Fruit fly (Drosophila melanogaster) whole organism, adult: ENCODE measurements around the gene CG7290.
A peak's percentile ranks its signal among the peaks of the same experiment; 100 is the strongest.

Experiments used
- CG11617 ChIP-seq: fragments of 200-800 bp; sonication (Bioruptor generic); optimal IDR thresholded peaks from 2 replicates; lab custom pipeline; 2017; ENCODE audit warnings: mild to moderate bottlenecking, missing biosample characterization, missing genetic modification reagents, missing genetic modification characterization
- CG12768 ChIP-seq: fragments of 200-800 bp; sonication (Bioruptor generic); optimal IDR thresholded peaks from 2 replicates; lab custom pipeline; 2017; ENCODE audit warnings: missing biosample characterization, missing genetic modification characterization, mild to moderate bottlenecking, moderate library complexity, missing genetic modification reagents
- CG14711 ChIP-seq: fragments of 200-800 bp; sonication (Bioruptor generic); optimal IDR thresholded peaks from 2 replicates; lab custom pipeline; 2018; ENCODE audit warnings: missing biosample characterization, mild to moderate bottlenecking, missing genetic modification characterization, moderate library complexity
- CG1620 ChIP-seq: fragments of 200-800 bp; sonication (Bioruptor generic); optimal IDR thresholded peaks from 2 replicates; lab custom pipeline; 2016; ENCODE audit warnings: missing biosample characterization, missing genetic modification characterization
- CG33017 ChIP-seq: fragments of 200-800 bp; sonication (Bioruptor generic); optimal IDR thresholded peaks from 2 replicates; lab custom pipeline; 2018; ENCODE audit warnings: missing biosample characterization, mild to moderate bottlenecking, missing genetic modification characterization, moderate library complexity
- CG5204 ChIP-seq: fragments of 200-800 bp; sonication (Bioruptor generic); optimal IDR thresholded peaks from 2 replicates; lab custom pipeline; 2016; ENCODE audit warnings: missing biosample characterization, missing genetic modification characterization
- CG7045 ChIP-seq: fragments of 200-800 bp; sonication (Bioruptor generic); optimal IDR thresholded peaks from 2 replicates; lab custom pipeline; 2017; ENCODE audit warnings: missing biosample characterization, mild to moderate bottlenecking, missing genetic modification characterization
- CG7101 ChIP-seq: fragments of 200-800 bp; sonication (Bioruptor generic); optimal IDR thresholded peaks from 2 replicates; lab custom pipeline; 2018; ENCODE audit warnings: missing biosample characterization, mild to moderate bottlenecking, missing genetic modification characterization, moderate library complexity
- Clk ChIP-seq: fragments of 200-800 bp; sonication (Bioruptor generic); optimal IDR thresholded peaks from 2 replicates; lab custom pipeline; 2017; ENCODE audit warnings: missing biosample characterization, missing genetic modification characterization
- Crg-1 ChIP-seq: fragments of 200-800 bp; sonication (Bioruptor generic); optimal IDR thresholded peaks from 2 replicates; lab custom pipeline; 2016; ENCODE audit warnings: missing biosample characterization, missing genetic modification characterization
- Hr96 ChIP-seq: fragments of 200-800 bp; sonication (Bioruptor generic); optimal IDR thresholded peaks from 2 replicates; lab custom pipeline; 2016; ENCODE audit warnings: missing biosample characterization, missing genetic modification characterization
- Mnt ChIP-seq: fragments of 200-800 bp; sonication (Bioruptor generic); optimal IDR thresholded peaks from 2 replicates; lab custom pipeline; 2016; ENCODE audit warnings: missing biosample characterization, mild to moderate bottlenecking, missing genetic modification characterization
- bab1 ChIP-seq: fragments of 200-800 bp; sonication (Bioruptor generic); optimal IDR thresholded peaks from 3 replicates; lab custom pipeline; 2019; ENCODE audit warnings: missing biosample characterization, mild to moderate bottlenecking, missing genetic modification characterization, moderate library complexity
- cic ChIP-seq: fragments of 200-800 bp; sonication (Bioruptor generic); optimal IDR thresholded peaks from 2 replicates; lab custom pipeline; 2017; ENCODE audit warnings: missing biosample characterization, mild to moderate bottlenecking, missing genetic modification characterization, moderate library complexity
- cnc ChIP-seq, 2 experiments: fragments of >200 bp; optimal IDR thresholded peaks; 2 replicates each; lab custom pipeline; 2017
- kay ChIP-seq: fragments of 200-800 bp; sonication (Bioruptor generic); peaks from one replicate; lab custom pipeline; 2016; ENCODE audit warnings: missing biosample characterization, missing genetic modification characterization, borderline replicate concordance
- ovo ChIP-seq: fragments of 200-800 bp; sonication (Bioruptor generic); optimal IDR thresholded peaks from 2 replicates; lab custom pipeline; 2016; ENCODE audit warnings: missing biosample characterization, missing genetic modification characterization
- pad ChIP-seq: fragments of 200-800 bp; sonication (Bioruptor generic); optimal IDR thresholded peaks from 3 replicates; lab custom pipeline; 2017; ENCODE audit warnings: missing biosample characterization, missing genetic modification characterization, mild to moderate bottlenecking, moderate library complexity, missing genetic modification reagents
- tj ChIP-seq: fragments of 200-800 bp; sonication (Bioruptor generic); optimal IDR thresholded peaks from 3 replicates; lab custom pipeline; 2017; ENCODE audit warnings: missing biosample characterization, mild to moderate bottlenecking, missing genetic modification characterization, moderate library complexity
- toe ChIP-seq: fragments of 200-800 bp; sonication (Bioruptor generic); optimal IDR thresholded peaks from 2 replicates; lab custom pipeline; 2016; ENCODE audit warnings: missing biosample characterization, missing genetic modification characterization

Gene CG7290

DNA sequence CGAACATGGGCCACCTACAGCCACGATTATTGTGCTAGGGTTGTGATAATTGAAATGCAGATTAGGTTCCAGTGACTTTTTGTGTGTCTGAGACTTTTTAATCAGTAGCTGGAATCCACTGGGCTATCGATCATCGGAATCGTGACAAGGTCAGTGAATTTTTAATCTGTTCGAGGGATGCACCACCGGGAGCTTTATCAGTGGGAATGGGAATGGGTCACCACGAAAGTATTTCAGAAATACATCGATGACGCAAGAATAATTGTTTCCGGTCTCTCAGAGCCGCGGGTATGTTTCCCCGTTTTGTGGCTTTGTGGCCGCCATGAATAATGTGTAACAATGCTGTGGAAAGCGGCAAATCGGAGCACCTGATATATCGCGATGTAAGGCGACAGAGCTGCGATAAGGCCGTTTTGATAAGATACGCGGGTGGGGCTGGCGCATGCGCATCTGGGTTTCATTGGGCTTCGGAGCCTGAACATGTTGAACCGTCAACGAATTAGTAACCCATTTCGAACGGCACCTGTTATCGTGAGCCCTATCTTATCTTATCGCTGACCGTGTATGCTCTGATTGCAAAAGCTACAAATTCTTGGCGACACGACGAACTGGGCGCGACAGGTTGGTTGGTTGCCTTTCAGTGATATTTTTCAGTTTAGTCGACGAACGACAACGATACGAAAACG, 17.8 kb downstream of the CG7290 start, which contains the start of gene Ssk:
Gene Ssk, plus strand, starts transcription at position 638 of the 686 bp plus-strand sequence.
- TF ChIP-seq Hr96 (peak; percentile 33), toe (GFP tag; lab: Kevin White, UChicago) (peak; percentile 60), Crg-1 (GFP tag; lab: Kevin White, UChicago) (no peak), CG11617 (GFP tag; lab: Kevin White, UChicago) (peak; percentile 29), tj (GFP tag; lab: Kevin White, UChicago) (peak; percentile 37), CG7045 (GFP tag; lab: Kevin White, UChicago) (no peak), cnc (optimal IDR thresholded peaks at IDR 0.05; lab: Kevin White, UChicago) (no peak), CG14711 (tag; lab: Kevin White, UChicago) (no peak), ovo (GFP tag; lab: Kevin White, UChicago) (peak; percentile 66), pad (GFP tag; lab: Kevin White, UChicago) (no peak), CG1620 (no peak), CG33017 (peak; percentile 37), cic (GFP tag; lab: Kevin White, UChicago) (peak; percentile 91), kay (GFP tag; lab: Kevin White, UChicago) (peak; percentile 97), bab1 (no peak), Clk (no peak), CG12768 (peak; percentile 32), Mnt (GFP tag; lab: Kevin White, UChicago) (no peak), CG5204 (GFP tag; lab: Kevin White, UChicago) (no peak), CG7101 (tag; lab: Kevin White, UChicago) (no peak)

- no peak for TF ChIP-seq bab1
- TF ChIP-seq ovo (GFP tag; lab: Kevin White, UChicago): peak; percentile 0
- peak; percentile 16 for TF ChIP-seq pad (GFP tag; lab: Kevin White, UChicago)
- TF ChIP-seq tj (GFP tag; lab: Kevin White, UChicago): peak; percentile 53
- TF ChIP-seq CG5204 (GFP tag; lab: Kevin White, UChicago): no peak
- TF ChIP-seq CG14711 (tag; lab: Kevin White, UChicago): no peak
- peak; percentile 28 for TF ChIP-seq Crg-1 (GFP tag; lab: Kevin White, UChicago)
- no peak for TF ChIP-seq CG33017
- TF ChIP-seq CG7045 (GFP tag; lab: Kevin White, UChicago): no peak
- TF ChIP-seq cic (GFP tag; lab: Kevin White, UChicago): peak; percentile 96
- no peak for TF ChIP-seq Hr96
- TF ChIP-seq toe (GFP tag; lab: Kevin White, UChicago): no peak
Measured at dm6 chr3L:20186294-20187020, 19.4 kb downstream of the CG7290 start.

DNA sequence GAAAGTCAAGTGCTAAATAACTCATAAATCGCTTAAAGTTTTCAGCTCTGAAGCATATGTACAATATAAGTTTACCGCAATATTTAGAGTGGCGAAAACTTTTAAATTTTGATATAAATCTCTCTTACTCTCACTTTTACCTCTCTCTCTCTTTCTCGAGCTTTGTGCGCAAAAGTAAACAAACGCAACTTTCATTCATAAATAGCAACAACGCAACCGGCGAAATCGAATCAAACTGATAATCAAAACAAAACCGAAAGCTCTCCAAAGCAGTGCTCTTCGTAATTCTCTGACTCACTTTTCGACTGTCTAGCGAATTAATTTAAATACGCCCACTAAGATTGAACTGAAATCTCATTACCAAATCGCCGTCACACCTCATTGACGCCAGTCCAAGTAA, 20.0 kb downstream of the CG7290 start:
- TF ChIP-seq CG11617 (GFP tag; lab: Kevin White, UChicago) (no peak), kay (GFP tag; lab: Kevin White, UChicago) (peak; percentile 97), cic (GFP tag; lab: Kevin White, UChicago) (peak; percentile 98)

DNA sequence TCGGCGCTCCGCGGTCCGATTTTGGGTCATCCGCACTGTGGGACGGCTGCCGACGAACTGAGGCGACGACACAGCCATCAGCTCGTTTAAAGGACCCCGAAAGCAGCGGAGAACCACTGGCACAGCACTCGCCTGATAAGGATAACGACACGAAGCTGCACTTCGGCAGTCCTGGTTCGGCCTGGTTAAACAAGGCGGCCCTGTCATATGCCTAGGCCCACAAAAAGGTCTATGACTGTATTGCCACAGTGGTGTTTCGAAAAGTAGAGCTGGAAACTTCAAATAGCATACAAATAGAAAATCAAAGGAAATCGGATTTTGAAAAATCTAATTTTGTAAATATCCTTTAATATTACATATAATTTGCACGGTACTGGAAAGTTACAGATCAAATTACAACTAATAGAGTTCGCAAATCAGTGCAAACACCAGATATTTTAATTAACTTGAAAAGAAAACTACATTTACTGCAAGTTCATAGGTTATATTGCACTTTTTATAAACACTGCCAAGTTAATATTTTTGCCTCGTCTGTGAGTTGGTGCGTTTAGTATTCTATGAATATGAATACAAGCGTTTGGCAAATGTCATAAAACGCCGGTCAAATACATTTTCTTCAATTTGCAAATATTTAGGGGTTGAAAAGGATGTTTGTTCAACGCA, 20.5 kb downstream of the CG7290 start:
- TF ChIP-seq CG7101 (tag; lab: Kevin White, UChicago) (peak; percentile 28), CG7045 (GFP tag; lab: Kevin White, UChicago) (no peak), CG33017 (peak; percentile 32), cic (GFP tag; lab: Kevin White, UChicago) (no peak), CG12768 (peak; percentile 18), CG5204 (GFP tag; lab: Kevin White, UChicago) (peak; percentile 51), cnc (optimal IDR thresholded peaks at IDR 0.05; lab: Kevin White, UChicago) (no peak), Crg-1 (GFP tag; lab: Kevin White, UChicago) (no peak), CG11617 (GFP tag; lab: Kevin White, UChicago) (peak; percentile 6), toe (GFP tag; lab: Kevin White, UChicago) (peak; percentile 9)

DNA sequence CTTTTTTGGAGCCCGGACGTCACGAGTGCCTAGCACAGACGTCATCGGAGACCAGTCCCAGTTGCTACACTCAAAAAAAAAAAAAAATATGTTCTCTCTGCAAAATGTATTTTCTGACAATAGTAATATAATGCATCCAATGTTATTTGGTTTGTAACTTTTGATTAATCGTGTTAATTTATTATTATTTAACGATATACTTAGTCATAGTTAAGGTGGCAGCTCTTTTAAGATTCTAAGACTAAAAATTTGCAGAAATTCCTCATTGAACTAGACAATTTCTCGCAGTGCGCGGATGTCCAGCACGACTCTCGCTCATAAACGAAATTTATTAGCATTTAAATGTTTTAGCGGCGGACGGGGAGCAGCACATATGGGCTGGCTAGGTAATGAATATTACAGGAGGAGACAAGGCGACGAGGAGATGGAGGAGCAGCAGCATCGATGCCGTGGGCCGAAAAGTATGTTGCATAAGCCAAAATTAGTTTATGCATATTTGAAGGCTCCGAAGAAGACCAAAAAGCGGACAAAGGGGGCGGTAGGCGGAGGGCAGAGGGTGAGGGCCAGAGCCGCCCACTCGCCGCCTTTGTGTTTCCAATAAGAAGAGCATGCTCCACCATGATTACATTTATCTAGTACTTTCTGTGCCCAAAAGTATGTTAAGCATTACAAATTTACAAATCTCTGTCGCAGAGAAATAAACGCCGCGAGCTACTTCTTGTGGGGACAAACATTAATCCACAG, 22.3 kb downstream of the CG7290 start:
- TF ChIP-seq CG7045 (GFP tag; lab: Kevin White, UChicago) (no peak), CG11617 (GFP tag; lab: Kevin White, UChicago) (no peak), tj (GFP tag; lab: Kevin White, UChicago) (no peak), Clk (no peak), toe (GFP tag; lab: Kevin White, UChicago) (no peak), CG5204 (GFP tag; lab: Kevin White, UChicago) (peak; percentile 7)
